Worm (Caenorhabditis elegans) whole organism, late embryonic: ENCODE measurements around the gene D2096.11.

ENCODE experiments used
- C08G9.2 ChIP-seq: sonication (generic microtip); optimal IDR thresholded peaks from 2 replicates; lab custom pipeline; 2016; ENCODE audit warnings: mild to moderate bottlenecking, missing genetic modification characterization, moderate library complexity, missing compliant biosample characterization
- C38D4.7 ChIP-seq: fragments of 200-800 bp; sonication (Bioruptor generic); optimal IDR thresholded peaks from 2 replicates; lab custom pipeline; 2018; ENCODE audit warnings: mild to moderate bottlenecking, missing genetic modification characterization, moderate library complexity, missing compliant biosample characterization
- F13H6.1 ChIP-seq: sonication (generic microtip); optimal IDR thresholded peaks from 2 replicates; lab custom pipeline; 2016; ENCODE audit warnings: missing genetic modification characterization, missing compliant biosample characterization
- T23F11.4 ChIP-seq: fragments of 200-800 bp; sonication (Bioruptor generic); optimal IDR thresholded peaks from 2 replicates; lab custom pipeline; 2018; ENCODE audit warnings: mild to moderate bottlenecking, missing genetic modification characterization, missing compliant biosample characterization
- Y22D7AL.16 ChIP-seq: sonication (generic microtip); optimal IDR thresholded peaks from 2 replicates; lab custom pipeline; 2016; ENCODE audit warnings: missing genetic modification characterization, missing compliant biosample characterization
- ceh-2 ChIP-seq: sonication (generic microtip); optimal IDR thresholded peaks from 2 replicates; lab custom pipeline; 2016; ENCODE audit warnings: missing genotype, missing genetic modification characterization, missing compliant biosample characterization
- ceh-24 ChIP-seq: sonication (generic microtip); optimal IDR thresholded peaks from 2 replicates; lab custom pipeline; 2016; ENCODE audit warnings: mild to moderate bottlenecking, missing genetic modification characterization, missing compliant biosample characterization
- ceh-30 ChIP-seq: fragments of 150-350 bp; optimal IDR thresholded peaks from 2 replicates; lab custom pipeline; 2014; ENCODE audit warnings: missing biosample characterization, missing genetic modification characterization
- ceh-9 ChIP-seq: sonication (generic microtip); optimal IDR thresholded peaks from 2 replicates; lab custom pipeline; 2016; ENCODE audit warnings: mild to moderate bottlenecking, missing genetic modification characterization, inconsistent platforms, missing compliant biosample characterization
- dmd-4 ChIP-seq: sonication (generic microtip); optimal IDR thresholded peaks from 2 replicates; lab custom pipeline; 2016; ENCODE audit warnings: borderline replicate concordance, missing genetic modification characterization, missing compliant biosample characterization
- fax-1 ChIP-seq: sonication (generic microtip); optimal IDR thresholded peaks from 2 replicates; lab custom pipeline; 2016; ENCODE audit warnings: missing genotype, missing genetic modification characterization, missing compliant biosample characterization
- fkh-10 ChIP-seq: fragments of 150-350 bp; optimal IDR thresholded peaks from 2 replicates; lab custom pipeline; 2014; ENCODE audit warnings: missing biosample characterization, missing genetic modification reagents, missing genetic modification characterization
- fkh-6 ChIP-seq: sonication (generic microtip); optimal IDR thresholded peaks from 2 replicates; lab custom pipeline; 2016; ENCODE audit warnings: missing genetic modification characterization, missing compliant biosample characterization
- hlh-6 ChIP-seq: sonication (generic microtip); optimal IDR thresholded peaks from 2 replicates; lab custom pipeline; 2016; ENCODE audit warnings: missing genotype, missing genetic modification characterization, missing compliant biosample characterization
- lim-6 ChIP-seq: sonication (generic microtip); optimal IDR thresholded peaks from 2 replicates; lab custom pipeline; 2016; ENCODE audit warnings: missing genetic modification characterization, missing compliant biosample characterization
- lin-11 ChIP-seq: fragments of 200-800 bp; sonication (Bioruptor generic); optimal IDR thresholded peaks from 2 replicates; lab custom pipeline; 2018; ENCODE audit warnings: mild to moderate bottlenecking, missing genetic modification characterization, missing compliant biosample characterization
- mec-3 ChIP-seq: sonication (generic microtip); optimal IDR thresholded peaks from 2 replicates; lab custom pipeline; 2016; ENCODE audit warnings: borderline replicate concordance, missing genetic modification characterization, missing compliant biosample characterization
- nhr-11 ChIP-seq: fragments of 150-350 bp; optimal IDR thresholded peaks from 2 replicates; lab custom pipeline; 2014; ENCODE audit warnings: missing biosample characterization, missing genetic modification characterization
- pat-9 ChIP-seq: fragments of 200-800 bp; sonication (Bioruptor generic); optimal IDR thresholded peaks from 2 replicates; lab custom pipeline; 2018; ENCODE audit warnings: mild to moderate bottlenecking, missing genetic modification characterization, moderate library complexity, missing compliant biosample characterization
- sox-2 ChIP-seq: fragments of 200-800 bp; sonication (Bioruptor generic); IDR thresholded peaks from 2 replicates; pipeline ENCODE4 v1.3.6; 2022; ENCODE audit warnings: missing genetic modification reagents, missing genetic modification characterization, missing compliant biosample characterization
- ttx-3 ChIP-seq: sonication (generic microtip); optimal IDR thresholded peaks from 2 replicates; lab custom pipeline; 2016; ENCODE audit warnings: missing genetic modification reagents, missing genetic modification characterization, missing compliant biosample characterization
- unc-3 ChIP-seq, 2 experiments: fragments of 200-800 bp in 1 of 2; sonication (Bioruptor generic) in 1 of 2; sonication (generic microtip) in 1 of 2; conservative IDR thresholded peaks in 1 of 2; optimal IDR thresholded peaks in 1 of 2; 2 replicates each; pipeline versions ENCODE4 v1.3.6 to Lab custom; 2016 to 2022; ENCODE audit warnings: missing compliant biosample characterization in 2 of 2, missing genetic modification characterization in 2 of 2, missing genetic modification reagents in 1 of 2
- unc-42 ChIP-seq: sonication (generic microtip); optimal IDR thresholded peaks from 2 replicates; lab custom pipeline; 2016; ENCODE audit warnings: missing genotype, missing genetic modification characterization, missing compliant biosample characterization

D2096.11 gene

DNA sequence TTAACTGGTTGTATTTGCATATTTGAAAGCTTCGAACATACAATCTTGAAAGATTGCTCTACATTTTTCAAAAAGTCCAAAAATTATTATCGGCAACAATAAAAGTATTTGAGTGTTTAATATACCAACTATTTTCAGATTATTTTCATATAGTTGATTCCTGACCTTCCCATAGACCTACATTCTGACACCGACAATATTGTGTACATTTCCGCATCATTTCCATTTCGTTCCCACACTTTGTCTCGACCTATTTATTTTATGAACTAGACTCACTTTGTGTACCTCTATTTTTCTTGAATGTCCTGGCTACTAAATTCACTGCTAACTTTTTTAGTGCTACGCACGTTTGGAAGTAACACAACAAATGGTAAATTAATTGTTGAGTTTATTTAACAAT lies 51.6 kb downstream of the D2096.11 start, which contains the start of gene lgc-5:
TSS of gene lgc-5 (plus strand) at position 301 of the 400 bp plus-strand sequence.
- TF ChIP-seq T23F11.4 (GFP tag; lab: Kevin White, UChicago) (no peak), unc-3 (GFP tag; conservative IDR thresholded peaks at IDR 0.05; lab: Robert Waterston, UW) (no peak), unc-3 (tag; optimal IDR thresholded peaks at IDR 0.05; lab: Kevin White, UChicago) (no peak), nhr-11 (tag; lab: Kevin White, UChicago) (no peak), sox-2 (GFP tag; lab: Robert Waterston, UW) (no peak), hlh-6 (no peak), C38D4.7 (GFP tag; lab: Kevin White, UChicago) (no peak), ceh-30 (tag; lab: Kevin White, UChicago) (no peak), lin-11 (tag; lab: Kevin White, UChicago) (no peak), fax-1 (tag; lab: Kevin White, UChicago) (no peak), pat-9 (tag; lab: Kevin White, UChicago) (no peak), lim-6 (tag; lab: Kevin White, UChicago) (no peak), unc-42 (no peak), C08G9.2 (tag; lab: Kevin White, UChicago) (no peak), ceh-24 (tag; lab: Kevin White, UChicago) (no peak), ceh-9 (tag; lab: Kevin White, UChicago) (no peak), dmd-4 (tag; lab: Kevin White, UChicago) (no peak), fkh-10 (GFP tag; lab: Kevin White, UChicago) (no peak), ceh-2 (tag; lab: Kevin White, UChicago) (no peak), Y22D7AL.16 (no peak), fkh-6 (no peak)
- TF ChIP-seq, all 69 proteins: peak for 0

ce11 chrIV:8339636-8340035 lies 54.4 kb downstream of the D2096.11 start, which contains the start of gene lgc-6:
lgc-6 (plus strand) TSS chrIV:8339936.
- TF ChIP-seq ttx-3 (tag; lab: Kevin White, UChicago) = no peak
- TF ChIP-seq mec-3 = no peak
- TF ChIP-seq T23F11.4 (GFP tag; lab: Kevin White, UChicago) = no peak
- no peak for TF ChIP-seq fkh-6
- TF ChIP-seq F13H6.1 = no peak
- TF ChIP-seq, all 69 proteins: peak for 0
